Worm (Caenorhabditis elegans): ENCODE measurements around the gene F42A9.3.

DNA sequence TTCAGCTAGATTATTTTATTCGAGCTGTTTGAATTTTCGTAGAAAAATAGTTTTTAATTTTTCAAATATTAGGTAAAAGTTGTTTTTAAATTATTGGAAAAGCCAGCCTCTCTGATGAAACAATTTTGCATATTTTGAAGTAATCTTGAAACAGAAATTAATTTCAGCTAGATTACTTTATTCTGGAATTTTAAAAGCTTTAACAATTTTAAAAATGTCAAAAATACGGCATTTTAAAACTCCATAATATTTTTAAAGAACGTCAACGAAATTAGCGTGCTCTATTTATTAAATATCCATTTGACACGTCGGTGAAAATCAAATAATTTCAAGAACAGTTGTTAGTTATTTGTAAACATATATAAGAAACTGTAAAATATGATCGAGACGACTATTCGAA, 14.2 kb upstream of the F42A9.3 start, which contains the start of gene Y59H11AR.10:
- TF ChIP-seq cog-1 (tag; optimal IDR thresholded peaks at IDR 0.05) = no peak
- no peak for TF ChIP-seq ztf-29 (GFP tag; IDR thresholded peaks at IDR 0.05)
